Worm (Caenorhabditis elegans) whole organism, L3 larva: ENCODE data around the gene F56D5.3.

ENCODE experiments used
- R02D3.7 ChIP-seq: fragments of 150-350 bp; optimal IDR thresholded peaks from 2 replicates; lab custom pipeline; 2014; ENCODE audit warnings: missing biosample characterization, missing genetic modification characterization
- ZK546.5 ChIP-seq: sonication (generic microtip); optimal IDR thresholded peaks from 2 replicates; lab custom pipeline; 2017; ENCODE audit warnings: missing biosample characterization, missing genetic modification characterization
- aly-2 ChIP-seq: fragments of 150-350 bp; optimal IDR thresholded peaks from 2 replicates; lab custom pipeline; 2014; ENCODE audit warnings: missing biosample characterization, missing genetic modification characterization
- ama-1 ChIP-seq: fragments of 150-350 bp; optimal IDR thresholded peaks from 2 replicates; lab custom pipeline; 2018
- ceh-16 ChIP-seq: sonication (generic microtip); optimal IDR thresholded peaks from 2 replicates; lab custom pipeline; 2017; ENCODE audit warnings: missing biosample characterization, missing genetic modification characterization
- ceh-28 ChIP-seq: fragments of 150-350 bp; optimal IDR thresholded peaks from 2 replicates; lab custom pipeline; 2014; ENCODE audit warnings: missing biosample characterization, missing genetic modification reagents, missing genetic modification characterization
- ceh-82 ChIP-seq: fragments of 150-350 bp; optimal IDR thresholded peaks from 2 replicates; lab custom pipeline; 2014; ENCODE audit warnings: missing biosample characterization, missing genetic modification characterization
- ceh-9 ChIP-seq: sonication (generic microtip); optimal IDR thresholded peaks from 2 replicates; lab custom pipeline; 2018; ENCODE audit warnings: missing biosample characterization, missing genetic modification characterization
- daf-12 ChIP-seq: fragments of 150-350 bp; optimal IDR thresholded peaks from 2 replicates; lab custom pipeline; 2014; ENCODE audit warnings: missing biosample characterization, missing genetic modification reagents, missing genetic modification characterization
- egl-27 ChIP-seq: sonication (generic microtip); optimal IDR thresholded peaks from 4 replicates; lab custom pipeline; 2017; ENCODE audit warnings: missing biosample characterization, missing genetic modification reagents, missing genetic modification characterization
- egl-5 ChIP-seq: fragments of 150-350 bp; optimal IDR thresholded peaks from 2 replicates; lab custom pipeline; 2017; ENCODE audit warnings: missing biosample characterization, missing genetic modification reagents, missing genetic modification characterization, inconsistent platforms
- elt-1 ChIP-seq: fragments of 150-350 bp; optimal IDR thresholded peaks from 2 replicates; lab custom pipeline; 2014; ENCODE audit warnings: missing biosample characterization, missing genetic modification characterization
- elt-2 ChIP-seq: sonication (generic microtip); optimal IDR thresholded peaks from 2 replicates; lab custom pipeline; 2016; ENCODE audit warnings: missing genetic modification reagents, mild to moderate bottlenecking, missing genetic modification characterization, missing compliant biosample characterization
- elt-3 ChIP-seq, 3 experiments: fragments of 150-350 bp in 1 of 3; sonication (generic microtip) in 2 of 3; optimal IDR thresholded peaks; 2 replicates in 2 of 3; 4 replicates in 1 of 3; lab custom pipeline; 2014 to 2017; ENCODE audit warnings: missing biosample characterization in 3 of 3, missing genetic modification characterization in 3 of 3
- eor-1 ChIP-seq, 2 experiments: fragments of 150-350 bp; optimal IDR thresholded peaks; 2 replicates each; lab custom pipeline; 2014 to 2018; ENCODE audit warnings: missing biosample characterization in 2 of 2, missing genetic modification characterization in 2 of 2
- fkh-10 ChIP-seq: sonication (generic microtip); optimal IDR thresholded peaks from 2 replicates; lab custom pipeline; 2017; ENCODE audit warnings: missing biosample characterization, missing genetic modification reagents, missing genetic modification characterization
- fkh-2 ChIP-seq: fragments of 150-350 bp; optimal IDR thresholded peaks from 2 replicates; lab custom pipeline; 2014; ENCODE audit warnings: missing biosample characterization, missing genetic modification reagents, missing genetic modification characterization
- fos-1 ChIP-seq: fragments of 150-350 bp; optimal IDR thresholded peaks from 2 replicates; lab custom pipeline; 2014; ENCODE audit warnings: missing biosample characterization, missing genetic modification characterization
- hmg-11 ChIP-seq: sonication (generic microtip); optimal IDR thresholded peaks from 2 replicates; lab custom pipeline; 2016; ENCODE audit warnings: missing genetic modification characterization, missing compliant biosample characterization
- jun-1 ChIP-seq: fragments of 150-350 bp; optimal IDR thresholded peaks from 2 replicates; lab custom pipeline; 2014; ENCODE audit warnings: missing biosample characterization, missing genetic modification reagents, missing genetic modification characterization
- lin-15B ChIP-seq: fragments of 150-350 bp; optimal IDR thresholded peaks from 2 replicates; lab custom pipeline; 2014; ENCODE audit warnings: missing biosample characterization, missing genetic modification characterization
- lin-39 ChIP-seq: fragments of 150-350 bp; optimal IDR thresholded peaks from 2 replicates; lab custom pipeline; 2018; ENCODE audit warnings: missing biosample characterization, missing genetic modification reagents, missing genetic modification characterization
- lsy-12 ChIP-seq: sonication (generic microtip); optimal IDR thresholded peaks from 2 replicates; lab custom pipeline; 2016; ENCODE audit warnings: mild to moderate bottlenecking, missing genetic modification characterization, missing compliant biosample characterization
- mdl-1 ChIP-seq: fragments of 150-350 bp; optimal IDR thresholded peaks from 2 replicates; lab custom pipeline; 2014; ENCODE audit warnings: missing biosample characterization, missing genetic modification characterization
- mml-1 ChIP-seq: fragments of 150-350 bp; sonication (generic microtip); optimal IDR thresholded peaks from 3 replicates; lab custom pipeline; 2014; ENCODE audit warnings: missing biosample characterization, missing genetic modification characterization
- nfya-1 ChIP-seq: sonication (generic microtip); optimal IDR thresholded peaks from 2 replicates; lab custom pipeline; 2017; ENCODE audit warnings: missing genetic modification characterization, mild to moderate bottlenecking, missing compliant biosample characterization, antibody characterized with exemption, moderate library complexity; ENCODE audit not compliant: insufficient read depth
- nhr-11 ChIP-seq: fragments of 150-350 bp; optimal IDR thresholded peaks from 2 replicates; lab custom pipeline; 2014; ENCODE audit warnings: missing biosample characterization, missing genetic modification characterization
- nhr-12 ChIP-seq: fragments of 150-350 bp; optimal IDR thresholded peaks from 2 replicates; lab custom pipeline; 2014; ENCODE audit warnings: missing biosample characterization, missing genetic modification characterization
- nhr-23 ChIP-seq: fragments of 150-350 bp; optimal IDR thresholded peaks from 2 replicates; lab custom pipeline; 2014; ENCODE audit warnings: missing biosample characterization, missing genetic modification reagents, missing genetic modification characterization
- nhr-237 ChIP-seq: fragments of 150-350 bp; optimal IDR thresholded peaks from 2 replicates; lab custom pipeline; 2014; ENCODE audit warnings: missing biosample characterization, missing genetic modification characterization
- nhr-25 ChIP-seq: sonication (generic microtip); optimal IDR thresholded peaks from 2 replicates; lab custom pipeline; 2017; ENCODE audit warnings: missing biosample characterization, missing genetic modification characterization
- nhr-28 ChIP-seq: fragments of 150-350 bp; optimal IDR thresholded peaks from 2 replicates; lab custom pipeline; 2014; ENCODE audit warnings: missing biosample characterization, missing genetic modification characterization
- nhr-43 ChIP-seq: sonication (generic microtip); optimal IDR thresholded peaks from 2 replicates; lab custom pipeline; 2016; ENCODE audit warnings: mild to moderate bottlenecking, missing genetic modification characterization, missing compliant biosample characterization; ENCODE audit not compliant: poor library complexity, severe bottlenecking
- nhr-67 ChIP-seq: fragments of 150-350 bp; optimal IDR thresholded peaks from 2 replicates; lab custom pipeline; 2014; ENCODE audit warnings: missing biosample characterization, missing genetic modification characterization
- nhr-76 ChIP-seq: fragments of 150-350 bp; sonication (generic microtip); optimal IDR thresholded peaks from 5 replicates; lab custom pipeline; 2014; ENCODE audit warnings: missing biosample characterization, missing genetic modification characterization
- nhr-77 ChIP-seq: fragments of 150-350 bp; optimal IDR thresholded peaks from 2 replicates; lab custom pipeline; 2014; ENCODE audit warnings: missing biosample characterization, missing genetic modification characterization
- pha-4 ChIP-seq: fragments of 150-350 bp; optimal IDR thresholded peaks from 2 replicates; lab custom pipeline; 2014; ENCODE audit warnings: missing biosample characterization, missing genetic modification reagents, missing genetic modification characterization
- pqm-1 ChIP-seq: fragments of 150-350 bp; optimal IDR thresholded peaks from 2 replicates; lab custom pipeline; 2017; ENCODE audit warnings: missing biosample characterization, missing genetic modification characterization, inconsistent platforms
- sea-2 ChIP-seq: fragments of 150-350 bp; sonication (generic microtip); optimal IDR thresholded peaks from 4 replicates; lab custom pipeline; 2014; ENCODE audit warnings: missing biosample characterization, missing genetic modification reagents, missing genetic modification characterization
- skn-1 ChIP-seq: fragments of 150-350 bp; optimal IDR thresholded peaks from 2 replicates; lab custom pipeline; 2014; ENCODE audit warnings: missing biosample characterization, missing genetic modification characterization
- snpc-4 ChIP-seq: fragments of 150-350 bp; optimal IDR thresholded peaks from 2 replicates; lab custom pipeline; 2014; ENCODE audit warnings: missing biosample characterization, missing genetic modification characterization
- tbx-2 ChIP-seq: sonication (generic microtip); optimal IDR thresholded peaks from 2 replicates; lab custom pipeline; 2016; ENCODE audit warnings: mild to moderate bottlenecking, missing genetic modification characterization, missing compliant biosample characterization
- unc-39 ChIP-seq: sonication (generic microtip); optimal IDR thresholded peaks from 4 replicates; lab custom pipeline; 2017; ENCODE audit warnings: missing biosample characterization, missing genetic modification characterization
- unc-62 ChIP-seq: fragments of 150-350 bp; sonication (generic microtip); optimal IDR thresholded peaks from 4 replicates; lab custom pipeline; 2014; ENCODE audit warnings: missing biosample characterization, missing genetic modification reagents, missing genetic modification characterization
- zag-1 ChIP-seq: fragments of 150-350 bp; optimal IDR thresholded peaks from 2 replicates; lab custom pipeline; 2014; ENCODE audit warnings: missing biosample characterization, missing genetic modification characterization
- ztf-11 ChIP-seq: fragments of 150-350 bp; optimal IDR thresholded peaks from 2 replicates; lab custom pipeline; 2014; ENCODE audit warnings: missing biosample characterization, missing genetic modification characterization
- ztf-4 ChIP-seq: fragments of 150-350 bp; optimal IDR thresholded peaks from 2 replicates; lab custom pipeline; 2014; ENCODE audit warnings: missing biosample characterization, missing genetic modification characterization

F56D5.3 gene

ce11 chrIV:9441391-9441790 is 44.0 kb downstream of the F56D5.3 start:
- TF ChIP-seq pha-4: peak; percentile 20
- peak; percentile 28 for TF ChIP-seq pqm-1 (tag; lab: Kevin White, UChicago)
- peak; percentile 79 for TF ChIP-seq elt-2 (tag; lab: Kevin White, UChicago)
- no peak for TF ChIP-seq fkh-10 (GFP tag; lab: Kevin White, UChicago)

- peak; percentile 58 for TF ChIP-seq fos-1 (tag; lab: Kevin White, UChicago)
- peak; percentile 88 for TF ChIP-seq nhr-23
- no peak for TF ChIP-seq nhr-237
- TF ChIP-seq eor-1 (tag; optimal IDR thresholded peaks at IDR 0.05; lab: Kevin White, UChicago): no peak
- no peak for TF ChIP-seq hmg-11
- TF ChIP-seq daf-12 (tag; lab: Kevin White, UChicago): no peak
- TF ChIP-seq sea-2 (GFP tag; lab: Kevin White, UChicago): no peak
- TF ChIP-seq egl-5 (tag; lab: Kevin White, UChicago): no peak
- TF ChIP-seq unc-39: no peak
- no peak for TF ChIP-seq nhr-77 (tag; lab: Kevin White, UChicago)
- peak; percentile 23 for TF ChIP-seq nfya-1 (tag; lab: Kevin White, UChicago)
- no peak for TF ChIP-seq ceh-9 (tag; lab: Kevin White, UChicago)
- no peak for TF ChIP-seq nhr-12 (tag; lab: Kevin White, UChicago)
- no peak for TF ChIP-seq ceh-82 (tag; lab: Kevin White, UChicago)
- no peak for TF ChIP-seq fkh-2 (tag; lab: Kevin White, UChicago)
- no peak for TF ChIP-seq ceh-28
- peak; percentile 35 for TF ChIP-seq mdl-1 (tag; lab: Kevin White, UChicago)
- TF ChIP-seq ztf-4: peak; percentile 30
- TF ChIP-seq nhr-76 (tag; lab: Kevin White, UChicago): no peak
- TF ChIP-seq elt-1 (tag; lab: Kevin White, UChicago): peak; percentile 71
- TF ChIP-seq ztf-11: no peak
- no peak for TF ChIP-seq R02D3.7 (tag; lab: Kevin White, UChicago)
- peak in 2 of 3 experiments; percentile 22 to 50 for TF ChIP-seq elt-3 (tag; optimal IDR thresholded peaks at IDR 0.05; lab: Kevin White, UChicago)
- TF ChIP-seq fkh-10 (GFP tag; lab: Kevin White, UChicago): no peak
- peak; percentile 13 for TF ChIP-seq snpc-4 (tag; lab: Kevin White, UChicago)
- TF ChIP-seq lin-15B (tag; lab: Kevin White, UChicago): no peak
- TF ChIP-seq nhr-25 (tag; lab: Kevin White, UChicago): peak; percentile 88
- TF ChIP-seq mml-1 (tag; lab: Kevin White, UChicago): no peak
- peak; percentile 96 for TF ChIP-seq pqm-1 (tag; lab: Kevin White, UChicago)
- TF ChIP-seq lsy-12 (tag; lab: Kevin White, UChicago): peak; percentile 67
- TF ChIP-seq jun-1 (tag; lab: Kevin White, UChicago): peak; percentile 64
- peak; percentile 53 for TF ChIP-seq nhr-43
- TF ChIP-seq unc-62: no peak
- peak; percentile 97 for TF ChIP-seq elt-2 (tag; lab: Kevin White, UChicago)
- TF ChIP-seq tbx-2: peak; percentile 9
- TF ChIP-seq nhr-67: no peak
- no peak for TF ChIP-seq egl-27 (tag; lab: Kevin White, UChicago)
- peak; percentile 86 for TF ChIP-seq skn-1 (tag; lab: Kevin White, UChicago)
- TF ChIP-seq ama-1 (lab: Kevin White, UChicago): no peak
- TF ChIP-seq lin-39: no peak
- TF ChIP-seq nhr-28 (tag; lab: Kevin White, UChicago): no peak
- TF ChIP-seq ZK546.5 (tag; lab: Kevin White, UChicago): no peak
- TF ChIP-seq zag-1 (tag; lab: Kevin White, UChicago): no peak
- TF ChIP-seq ceh-16 (tag; lab: Kevin White, UChicago): no peak
- TF ChIP-seq pha-4: peak; percentile 99
- no peak for TF ChIP-seq aly-2 (tag; lab: Kevin White, UChicago)
- no peak for TF ChIP-seq nhr-11 (tag; lab: Kevin White, UChicago)
- TF ChIP-seq, all 47 proteins: peak for 17
Measured at ce11 chrIV:9442106-9442532, 44.7 kb downstream of the F56D5.3 start.
